Worm (Caenorhabditis elegans): ENCODE data around the gene R01H2.4.
A peak's percentile ranks its signal among the peaks of the same experiment; 100 is the strongest.

Gene R01H2.4

DNA sequence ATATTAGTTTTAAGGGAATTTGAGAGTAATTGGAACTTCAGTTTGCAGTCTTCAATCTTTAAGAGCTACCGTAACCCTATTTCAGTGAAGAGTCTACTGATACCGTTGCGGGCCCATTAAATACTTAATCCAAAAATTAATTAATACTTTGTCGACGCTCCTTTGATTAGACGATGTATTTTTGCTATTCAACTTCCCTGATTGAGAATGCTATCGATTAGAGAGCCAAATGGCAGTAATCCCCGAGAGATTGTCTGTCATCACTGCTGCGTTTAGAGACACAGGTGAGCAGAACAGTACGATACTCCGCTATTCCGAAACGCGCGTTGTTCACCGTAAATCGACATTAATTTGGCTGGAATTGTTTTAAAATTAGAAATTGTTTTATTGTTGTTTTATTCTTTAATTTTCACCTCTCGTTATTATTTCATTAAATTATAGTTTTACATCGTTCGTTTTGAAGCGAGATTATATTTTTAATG is 42.9 kb downstream of the R01H2.4 start, which contains the start of gene rfl-1 (continued):
- TF ChIP-seq lin-14 (GFP tag; optimal IDR thresholded peaks at IDR 0.05) = peak; percentile 61
- TF ChIP-seq nhr-28 (tag; optimal IDR thresholded peaks at IDR 0.05) = no peak
- TF ChIP-seq mep-1 (tag; optimal IDR thresholded peaks at IDR 0.05) = peak; percentile 61
- TF ChIP-seq lsy-2 (tag; optimal IDR thresholded peaks at IDR 0.05) = peak; percentile 73 to 89
- no peak for TF ChIP-seq unc-62 (GFP tag; optimal IDR thresholded peaks at IDR 0.05)
- peak; percentile 69 for TF ChIP-seq nhr-71 (tag; optimal IDR thresholded peaks at IDR 0.05)
- peak; percentile 41 for TF ChIP-seq nhr-85 (tag)
- TF ChIP-seq unc-98 (GFP tag; IDR thresholded peaks at IDR 0.05) = no peak
- TF ChIP-seq vab-15 (tag; optimal IDR thresholded peaks at IDR 0.05) = no peak
- TF ChIP-seq lir-3 (tag; optimal IDR thresholded peaks at IDR 0.05; ENCODE audit: poor library complexity) = peak; percentile 20
- TF ChIP-seq fkh-8 (tag; optimal IDR thresholded peaks at IDR 0.05) = peak; percentile 42

ce11 chrIII:7020500-7020899 is 43.6 kb downstream of the R01H2.4 start, which contains the start of gene col-8:
Gene col-8, minus strand, starts transcription at chrIII:7020600.
- TF ChIP-seq blmp-1 (tag; optimal IDR thresholded peaks at IDR 0.05) (no peak), hlh-17 (GFP tag; optimal IDR thresholded peaks at IDR 0.05; ENCODE audit: borderline replicate concordance) (no peak), nhr-12 (tag; optimal IDR thresholded peaks at IDR 0.05) (no peak), nhr-19 (GFP tag; conservative IDR thresholded peaks at IDR 0.05) (no peak), fkh-8 (tag; optimal IDR thresholded peaks at IDR 0.05) (no peak), mab-9 (GFP tag; IDR thresholded peaks at IDR 0.05) (no peak), nhr-76 (tag; optimal IDR thresholded peaks at IDR 0.05) (no peak), skn-1 (tag; optimal IDR thresholded peaks at IDR 0.05) (no peak), ces-1 (GFP tag; optimal IDR thresholded peaks at IDR 0.05) (no peak), nhr-84 (tag; optimal IDR thresholded peaks at IDR 0.05) (no peak), aha-1 (tag; optimal IDR thresholded peaks at IDR 0.05) (no peak)

ce11 chrIII:7019724-7020123 is 44.4 kb downstream of the R01H2.4 start:
- TF ChIP-seq zag-1 (tag; optimal IDR thresholded peaks at IDR 0.05) (no peak), unc-62 (GFP tag; optimal IDR thresholded peaks at IDR 0.05) (no peak), snpc-4 (tag; optimal IDR thresholded peaks at IDR 0.05) (no peak), C34B4.2 (tag; optimal IDR thresholded peaks at IDR 0.05) (no peak), sup-37 (GFP tag; optimal IDR thresholded peaks at IDR 0.05) (no peak), unc-86 (tag; optimal IDR thresholded peaks at IDR 0.05) (no peak), ztf-11 (tag; optimal IDR thresholded peaks at IDR 0.05) (no peak), C04F5.9 (tag; optimal IDR thresholded peaks at IDR 0.05) (no peak), lin-13 (GFP tag; optimal IDR thresholded peaks at IDR 0.05) (no peak), F16B12.6 (tag; optimal IDR thresholded peaks at IDR 0.05) (no peak)

DNA sequence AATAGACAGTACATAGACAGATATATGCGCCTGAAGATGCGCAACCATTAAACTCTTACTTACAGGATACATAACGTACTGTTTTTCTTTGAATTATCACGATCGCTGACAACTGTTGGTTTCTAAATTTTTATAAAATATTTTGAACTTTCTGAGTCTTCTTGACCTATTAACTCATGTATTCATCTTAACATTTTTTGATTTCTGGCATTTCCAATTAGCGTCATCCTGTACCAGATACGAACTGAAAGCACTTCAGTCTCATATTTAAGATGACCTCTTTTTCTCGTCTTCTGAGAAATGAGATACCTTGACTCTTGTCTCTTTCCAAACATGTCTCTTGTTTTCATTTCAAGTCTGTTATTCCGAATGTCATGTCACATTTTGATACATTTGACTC is 50.3 kb downstream of the R01H2.4 start:
- TF ChIP-seq F16B12.6 (tag; optimal IDR thresholded peaks at IDR 0.05) (no peak), unc-62 (GFP tag; optimal IDR thresholded peaks at IDR 0.05) (no peak)

DNA sequence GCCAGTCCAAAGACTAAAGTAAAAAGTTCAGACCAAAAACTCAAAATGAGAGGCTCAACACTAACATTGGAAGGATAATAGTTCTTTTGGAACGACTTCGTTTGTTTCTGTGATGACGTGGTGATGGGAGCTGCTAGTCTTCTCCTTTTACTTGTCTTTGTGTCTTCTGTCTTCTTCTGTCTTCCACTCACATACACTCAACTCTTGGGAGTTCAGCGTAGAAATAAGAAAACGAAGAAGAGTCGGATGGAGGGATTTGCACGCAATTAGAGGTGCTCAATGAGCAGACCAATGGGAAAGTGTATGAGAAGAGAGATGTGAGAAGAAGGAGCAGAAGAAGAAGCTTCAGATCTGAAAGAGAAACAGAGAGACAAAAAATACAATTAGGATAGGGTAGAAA is 52.0 kb downstream of the R01H2.4 start:
- TF ChIP-seq sptf-1 (tag; optimal IDR thresholded peaks at IDR 0.05) (no peak), nhr-20 (tag; optimal IDR thresholded peaks at IDR 0.05) (no peak), F16B12.6 (tag; optimal IDR thresholded peaks at IDR 0.05) (no peak), egl-13 (tag; optimal IDR thresholded peaks at IDR 0.05) (no peak), efl-1 (optimal IDR thresholded peaks at IDR 0.05) (no peak), efl-1 (GFP tag; optimal IDR thresholded peaks at IDR 0.05 in 1 of 2) (peak in 1 of 2 experiments; percentile 57), lin-15B (tag; optimal IDR thresholded peaks at IDR 0.05) (no peak), nhr-12 (tag; optimal IDR thresholded peaks at IDR 0.05) (no peak), lin-14 (GFP tag; optimal IDR thresholded peaks at IDR 0.05) (peak; percentile 52)
